Worm (Caenorhabditis elegans) whole organism, L3 larva: ENCODE data around the gene F11D11.3.

Source experiments
- R02D3.7 ChIP-seq: fragments of 150-350 bp; optimal IDR thresholded peaks from 2 replicates; lab custom pipeline; 2014; ENCODE audit warnings: missing biosample characterization, missing genetic modification characterization
- ZK546.5 ChIP-seq: sonication (generic microtip); optimal IDR thresholded peaks from 2 replicates; lab custom pipeline; 2017; ENCODE audit warnings: missing biosample characterization, missing genetic modification characterization
- ama-1 ChIP-seq: fragments of 150-350 bp; optimal IDR thresholded peaks from 2 replicates; lab custom pipeline; 2018
- ceh-16 ChIP-seq: sonication (generic microtip); optimal IDR thresholded peaks from 2 replicates; lab custom pipeline; 2017; ENCODE audit warnings: missing biosample characterization, missing genetic modification characterization
- ceh-28 ChIP-seq: fragments of 150-350 bp; optimal IDR thresholded peaks from 2 replicates; lab custom pipeline; 2014; ENCODE audit warnings: missing biosample characterization, missing genetic modification reagents, missing genetic modification characterization
- ceh-82 ChIP-seq: fragments of 150-350 bp; optimal IDR thresholded peaks from 2 replicates; lab custom pipeline; 2014; ENCODE audit warnings: missing biosample characterization, missing genetic modification characterization
- ceh-9 ChIP-seq: sonication (generic microtip); optimal IDR thresholded peaks from 2 replicates; lab custom pipeline; 2018; ENCODE audit warnings: missing biosample characterization, missing genetic modification characterization
- daf-12 ChIP-seq: fragments of 150-350 bp; optimal IDR thresholded peaks from 2 replicates; lab custom pipeline; 2014; ENCODE audit warnings: missing biosample characterization, missing genetic modification reagents, missing genetic modification characterization
- egl-27 ChIP-seq: sonication (generic microtip); optimal IDR thresholded peaks from 4 replicates; lab custom pipeline; 2017; ENCODE audit warnings: missing biosample characterization, missing genetic modification reagents, missing genetic modification characterization
- egl-5 ChIP-seq: fragments of 150-350 bp; optimal IDR thresholded peaks from 2 replicates; lab custom pipeline; 2017; ENCODE audit warnings: missing biosample characterization, missing genetic modification reagents, missing genetic modification characterization, inconsistent platforms
- elt-1 ChIP-seq: fragments of 150-350 bp; optimal IDR thresholded peaks from 2 replicates; lab custom pipeline; 2014; ENCODE audit warnings: missing biosample characterization, missing genetic modification characterization
- elt-2 ChIP-seq: sonication (generic microtip); optimal IDR thresholded peaks from 2 replicates; lab custom pipeline; 2016; ENCODE audit warnings: missing genetic modification reagents, mild to moderate bottlenecking, missing genetic modification characterization, missing compliant biosample characterization
- elt-3 ChIP-seq, 3 experiments: fragments of 150-350 bp in 1 of 3; sonication (generic microtip) in 2 of 3; optimal IDR thresholded peaks; 2 replicates in 2 of 3; 4 replicates in 1 of 3; lab custom pipeline; 2014 to 2017; ENCODE audit warnings: missing biosample characterization in 3 of 3, missing genetic modification characterization in 3 of 3
- eor-1 ChIP-seq, 2 experiments: fragments of 150-350 bp; optimal IDR thresholded peaks; 2 replicates each; lab custom pipeline; 2014 to 2018; ENCODE audit warnings: missing biosample characterization in 2 of 2, missing genetic modification characterization in 2 of 2
- fkh-2 ChIP-seq: fragments of 150-350 bp; optimal IDR thresholded peaks from 2 replicates; lab custom pipeline; 2014; ENCODE audit warnings: missing biosample characterization, missing genetic modification reagents, missing genetic modification characterization
- fos-1 ChIP-seq: fragments of 150-350 bp; optimal IDR thresholded peaks from 2 replicates; lab custom pipeline; 2014; ENCODE audit warnings: missing biosample characterization, missing genetic modification characterization
- hmg-11 ChIP-seq: sonication (generic microtip); optimal IDR thresholded peaks from 2 replicates; lab custom pipeline; 2016; ENCODE audit warnings: missing genetic modification characterization, missing compliant biosample characterization
- jun-1 ChIP-seq: fragments of 150-350 bp; optimal IDR thresholded peaks from 2 replicates; lab custom pipeline; 2014; ENCODE audit warnings: missing biosample characterization, missing genetic modification reagents, missing genetic modification characterization
- lin-15B ChIP-seq: fragments of 150-350 bp; optimal IDR thresholded peaks from 2 replicates; lab custom pipeline; 2014; ENCODE audit warnings: missing biosample characterization, missing genetic modification characterization
- lin-39 ChIP-seq: fragments of 150-350 bp; optimal IDR thresholded peaks from 2 replicates; lab custom pipeline; 2018; ENCODE audit warnings: missing biosample characterization, missing genetic modification reagents, missing genetic modification characterization
- lsy-12 ChIP-seq: sonication (generic microtip); optimal IDR thresholded peaks from 2 replicates; lab custom pipeline; 2016; ENCODE audit warnings: mild to moderate bottlenecking, missing genetic modification characterization, missing compliant biosample characterization
- mdl-1 ChIP-seq: fragments of 150-350 bp; optimal IDR thresholded peaks from 2 replicates; lab custom pipeline; 2014; ENCODE audit warnings: missing biosample characterization, missing genetic modification characterization
- nfya-1 ChIP-seq: sonication (generic microtip); optimal IDR thresholded peaks from 2 replicates; lab custom pipeline; 2017; ENCODE audit warnings: missing genetic modification characterization, mild to moderate bottlenecking, missing compliant biosample characterization, antibody characterized with exemption, moderate library complexity; ENCODE audit not compliant: insufficient read depth
- nhr-11 ChIP-seq: fragments of 150-350 bp; optimal IDR thresholded peaks from 2 replicates; lab custom pipeline; 2014; ENCODE audit warnings: missing biosample characterization, missing genetic modification characterization
- nhr-25 ChIP-seq: sonication (generic microtip); optimal IDR thresholded peaks from 2 replicates; lab custom pipeline; 2017; ENCODE audit warnings: missing biosample characterization, missing genetic modification characterization
- nhr-43 ChIP-seq: sonication (generic microtip); optimal IDR thresholded peaks from 2 replicates; lab custom pipeline; 2016; ENCODE audit warnings: mild to moderate bottlenecking, missing genetic modification characterization, missing compliant biosample characterization; ENCODE audit not compliant: poor library complexity, severe bottlenecking
- pha-4 ChIP-seq: fragments of 150-350 bp; optimal IDR thresholded peaks from 2 replicates; lab custom pipeline; 2014; ENCODE audit warnings: missing biosample characterization, missing genetic modification reagents, missing genetic modification characterization
- sea-2 ChIP-seq: fragments of 150-350 bp; sonication (generic microtip); optimal IDR thresholded peaks from 4 replicates; lab custom pipeline; 2014; ENCODE audit warnings: missing biosample characterization, missing genetic modification reagents, missing genetic modification characterization
- skn-1 ChIP-seq: fragments of 150-350 bp; optimal IDR thresholded peaks from 2 replicates; lab custom pipeline; 2014; ENCODE audit warnings: missing biosample characterization, missing genetic modification characterization
- unc-62 ChIP-seq: fragments of 150-350 bp; sonication (generic microtip); optimal IDR thresholded peaks from 4 replicates; lab custom pipeline; 2014; ENCODE audit warnings: missing biosample characterization, missing genetic modification reagents, missing genetic modification characterization
- zag-1 ChIP-seq: fragments of 150-350 bp; optimal IDR thresholded peaks from 2 replicates; lab custom pipeline; 2014; ENCODE audit warnings: missing biosample characterization, missing genetic modification characterization
- ztf-4 ChIP-seq: fragments of 150-350 bp; optimal IDR thresholded peaks from 2 replicates; lab custom pipeline; 2014; ENCODE audit warnings: missing biosample characterization, missing genetic modification characterization

Gene F11D11.3

ce11 chrV:18750445-18750844 lies 9.6 kb downstream of the F11D11.3 start, which contains the start of the genes F11D11.21 and F11D11.12:
F11D11.21 (minus strand) TSS chrV:18750545.
F11D11.12 (minus strand) TSS chrV:18750682.
- TF ChIP-seq ceh-9 (tag; lab: Kevin White, UChicago) (no peak), zag-1 (no peak), ceh-28 (tag; lab: Kevin White, UChicago) (no peak), pha-4 (tag; lab: Kevin White, UChicago) (no peak), skn-1 (no peak), lin-39 (tag; lab: Kevin White, UChicago) (no peak), ceh-82 (tag; lab: Kevin White, UChicago) (no peak), fos-1 (tag; lab: Kevin White, UChicago) (no peak), nhr-43 (tag; lab: Kevin White, UChicago) (no peak), elt-2 (tag; lab: Kevin White, UChicago) (no peak), elt-3 (tag; optimal IDR thresholded peaks at IDR 0.05; lab: Kevin White, UChicago) (no peak), egl-27 (tag; lab: Kevin White, UChicago) (no peak), daf-12 (no peak), unc-62 (no peak), ama-1 (no peak), nhr-11 (tag; lab: Kevin White, UChicago) (no peak)

DNA sequence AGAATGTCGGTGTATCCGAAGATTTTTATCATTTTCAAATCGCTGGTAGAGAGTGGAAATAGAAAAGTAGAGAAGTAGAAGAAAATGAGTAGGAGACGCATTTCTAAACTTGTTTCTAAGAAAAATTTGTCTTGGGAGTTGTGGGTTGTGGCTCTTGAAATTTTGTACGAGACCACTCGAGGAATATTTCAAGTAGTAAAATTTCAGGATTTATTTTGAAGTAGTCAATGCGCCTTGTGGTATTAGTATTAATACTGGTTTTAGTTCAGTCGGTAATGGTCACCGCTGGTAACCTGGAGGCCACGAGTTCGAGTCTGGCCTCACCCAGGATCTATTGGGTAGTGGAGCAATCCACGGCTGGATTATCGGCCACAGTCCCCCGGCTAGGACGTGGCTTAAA lies 11.3 kb downstream of the F11D11.3 start, which contains the start of gene clec-252:
Gene clec-252, minus strand, starts transcription at position 101 of the 400 bp plus-strand sequence.
- TF ChIP-seq eor-1 (tag; optimal IDR thresholded peaks at IDR 0.05; lab: Kevin White, UChicago) (no peak), lsy-12 (tag; lab: Kevin White, UChicago) (no peak), ceh-16 (tag; lab: Kevin White, UChicago) (no peak), unc-62 (no peak), ZK546.5 (tag; lab: Kevin White, UChicago) (no peak), nhr-43 (tag; lab: Kevin White, UChicago) (no peak), fkh-2 (no peak), hmg-11 (tag; lab: Kevin White, UChicago) (no peak), pha-4 (tag; lab: Kevin White, UChicago) (no peak), lin-15B (tag; lab: Kevin White, UChicago) (no peak), zag-1 (no peak), elt-1 (tag; lab: Kevin White, UChicago) (no peak), nhr-11 (tag; lab: Kevin White, UChicago) (no peak), sea-2 (no peak), nhr-25 (tag; lab: Kevin White, UChicago) (no peak), R02D3.7 (tag; lab: Kevin White, UChicago) (no peak), jun-1 (tag; lab: Kevin White, UChicago) (no peak), ceh-9 (tag; lab: Kevin White, UChicago) (no peak), ztf-4 (tag; lab: Kevin White, UChicago) (no peak)

DNA sequence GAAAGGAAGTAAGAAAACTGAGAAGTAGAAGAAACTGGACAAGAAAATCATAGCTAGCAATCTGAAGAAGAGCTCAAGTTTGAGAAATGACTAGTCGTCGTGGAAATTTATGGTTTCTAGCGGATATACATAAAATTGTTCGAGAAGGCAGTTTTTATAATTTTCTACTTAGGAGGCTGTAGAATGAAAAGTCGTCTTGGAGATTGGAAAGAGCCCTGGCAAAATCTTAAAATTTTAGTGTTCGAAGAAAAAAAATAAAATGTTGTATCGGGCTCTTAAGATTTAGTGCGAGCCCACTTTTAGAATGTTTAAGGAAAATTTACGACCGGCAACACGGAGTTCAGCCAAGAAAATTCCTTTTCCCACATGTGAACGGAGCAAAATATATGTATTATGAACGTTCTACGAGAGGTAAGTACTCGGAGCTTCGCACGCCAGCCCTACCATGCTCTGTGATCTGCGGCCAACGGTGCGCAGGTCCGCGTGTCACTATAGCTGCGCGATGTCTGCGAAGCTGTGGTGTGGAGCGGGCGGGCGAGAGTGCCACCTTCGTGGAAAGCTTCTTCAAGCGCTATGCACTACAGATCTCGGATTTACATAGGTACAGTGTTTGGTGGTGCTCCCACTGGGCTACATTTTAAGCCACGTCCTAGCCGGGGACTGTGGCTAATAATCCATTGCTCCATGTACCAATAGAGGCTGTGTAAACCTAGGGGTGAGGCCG lies 13.0 kb downstream of the F11D11.3 start, which contains the start of gene clec-251:
Gene clec-251, minus strand, starts transcription at position 51 of the 724 bp plus-strand sequence.
- no peak for TF ChIP-seq fos-1 (tag; lab: Kevin White, UChicago)
- no peak for TF ChIP-seq mdl-1 (tag; lab: Kevin White, UChicago)
- TF ChIP-seq fkh-2 = no peak
- no peak for TF ChIP-seq sea-2
- no peak for TF ChIP-seq nfya-1 (tag; lab: Kevin White, UChicago)
- no peak for TF ChIP-seq ceh-28 (tag; lab: Kevin White, UChicago)
- no peak for TF ChIP-seq egl-5 (tag; lab: Kevin White, UChicago)
- TF ChIP-seq nhr-43 (tag; lab: Kevin White, UChicago) = no peak
- TF ChIP-seq daf-12 = no peak
- TF ChIP-seq elt-2 (tag; lab: Kevin White, UChicago) = no peak
- TF ChIP-seq ztf-4 (tag; lab: Kevin White, UChicago) = no peak
- no peak for TF ChIP-seq unc-62
- TF ChIP-seq elt-3 (tag; optimal IDR thresholded peaks at IDR 0.05; lab: Kevin White, UChicago) = no peak

- TF ChIP-seq elt-3 (tag; optimal IDR thresholded peaks at IDR 0.05; lab: Kevin White, UChicago) (no peak), ceh-28 (tag; lab: Kevin White, UChicago) (no peak)
- TF ChIP-seq, all 47 proteins: peak for 0
These were observed 18.0 kb downstream of the F11D11.3 start, which contains the start of gene clec-250 for ce11 chrV:18742108-18742507. clec-250 (minus strand) TSS chrV:18742208.
